Worm (Caenorhabditis elegans): ENCODE data around the gene sir-2.2.

The sir-2.2 gene

DNA sequence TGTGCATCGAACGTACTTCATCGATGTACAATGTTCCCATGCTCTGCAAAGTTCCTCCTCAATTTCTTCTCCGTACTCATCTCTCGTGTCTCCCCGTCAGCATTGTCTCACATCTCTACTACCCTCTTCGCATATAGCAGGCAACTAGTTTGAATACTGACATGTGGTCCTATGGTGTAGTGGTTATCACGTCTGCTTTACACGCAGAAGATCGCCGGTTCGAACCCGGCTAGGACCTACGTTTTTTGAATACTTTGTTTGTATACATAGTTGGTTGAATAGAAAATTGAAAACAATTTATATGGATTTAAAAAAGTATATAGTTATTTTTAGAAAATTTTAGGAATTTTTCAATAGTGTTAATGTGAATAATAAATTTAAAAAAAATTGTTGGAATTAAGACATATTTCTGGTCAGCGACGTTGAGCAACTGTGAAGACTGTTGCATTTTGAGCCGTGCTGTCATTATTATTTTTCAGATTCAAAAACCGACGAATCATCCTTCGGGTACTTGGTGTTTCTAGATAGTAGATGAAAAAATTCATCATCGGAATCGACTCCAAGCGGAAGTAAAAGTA lies 20.9 kb upstream of the sir-2.2 start:
- TF ChIP-seq daf-16 (GFP tag; optimal IDR thresholded peaks at IDR 0.05), result peak; percentile 87 to 97
- TF ChIP-seq daf-16 (tag; optimal IDR thresholded peaks at IDR 0.05), result peak; percentile 89
- TF ChIP-seq D1046.2 (GFP tag; IDR thresholded peaks at IDR 0.05), result peak; percentile 91
- no peak for TF ChIP-seq egl-43 (GFP tag; IDR thresholded peaks at IDR 0.05)
- peak; percentile 57 for TF ChIP-seq nhr-28 (tag; optimal IDR thresholded peaks at IDR 0.05)
- peak; percentile 96 for TF ChIP-seq Y75B8A.6 (GFP tag; IDR thresholded peaks at IDR 0.05)
- peak; percentile 81 for TF ChIP-seq unc-130 (GFP tag; optimal IDR thresholded peaks at IDR 0.05)
- TF ChIP-seq hlh-30 (tag; optimal IDR thresholded peaks at IDR 0.05; ENCODE audit: insufficient read depth), result peak; percentile 83
- peak; percentile 56 for TF ChIP-seq lin-13 (GFP tag; optimal IDR thresholded peaks at IDR 0.05)
- TF ChIP-seq lin-39 (tag; optimal IDR thresholded peaks at IDR 0.05), result no peak
- TF ChIP-seq lin-29 (GFP tag; IDR thresholded peaks at IDR 0.05), result peak; percentile 83
- TF ChIP-seq lin-38 (GFP tag; IDR thresholded peaks at IDR 0.05), result no peak
- no peak for TF ChIP-seq tag-97 (GFP tag; IDR thresholded peaks at IDR 0.05)
- TF ChIP-seq nhr-111 (GFP tag; optimal IDR thresholded peaks at IDR 0.05), result peak; percentile 85
- TF ChIP-seq mdt-29 (GFP tag; IDR thresholded peaks at IDR 0.05), result peak; percentile 90
- peak; percentile 87 for TF ChIP-seq ZK337.2 (GFP tag; IDR thresholded peaks at IDR 0.05)
- TF ChIP-seq F37D6.2 (tag; optimal IDR thresholded peaks at IDR 0.05), result peak; percentile 78
- TF ChIP-seq mep-1 (tag; optimal IDR thresholded peaks at IDR 0.05), result no peak
- TF ChIP-seq F44E2.7 (GFP tag; IDR thresholded peaks at IDR 0.05), result peak; percentile 94
- TF ChIP-seq lsy-2 (tag; optimal IDR thresholded peaks at IDR 0.05), result peak in 1 of 2 experiments; percentile 3
- TF ChIP-seq lin-1 (GFP tag; IDR thresholded peaks at IDR 0.05), result peak; percentile 89
- peak; percentile 87 for TF ChIP-seq ceh-44 (GFP tag; IDR thresholded peaks at IDR 0.05)
- no peak for TF ChIP-seq nhr-237 (tag; optimal IDR thresholded peaks at IDR 0.05)
- peak; percentile 79 for TF ChIP-seq ceh-32 (tag; optimal IDR thresholded peaks at IDR 0.05; ENCODE audit: poor library complexity)
- TF ChIP-seq lim-7 (GFP tag; IDR thresholded peaks at IDR 0.05), result peak; percentile 98
- TF ChIP-seq lin-15B (tag; optimal IDR thresholded peaks at IDR 0.05), result no peak
- TF ChIP-seq ceh-20 (GFP tag; IDR thresholded peaks at IDR 0.05), result peak; percentile 85
- peak; percentile 82; the same call in 1 of the 2 replicates for TF ChIP-seq daf-8 (GFP tag; IDR thresholded peaks at IDR 0.05)
- TF ChIP-seq php-3 (GFP tag; IDR thresholded peaks at IDR 0.05), result peak; percentile 87
- peak; percentile 31 for TF ChIP-seq fkh-10 (GFP tag; optimal IDR thresholded peaks at IDR 0.05)
- TF ChIP-seq nhr-41 (GFP tag; IDR thresholded peaks at IDR 0.05), result peak; percentile 90
- TF ChIP-seq ctbp-1 (GFP tag; IDR thresholded peaks at IDR 0.05), result peak; percentile 93
- peak; percentile 72; the same call in 1 of the 2 replicates for TF ChIP-seq dmd-9 (GFP tag; IDR thresholded peaks at IDR 0.05)
- TF ChIP-seq F49E8.2 (tag; optimal IDR thresholded peaks at IDR 0.05; ENCODE audit: borderline replicate concordance), result peak; percentile 87
- TF ChIP-seq aha-1 (tag), result peak; percentile 80
- TF ChIP-seq dve-1 (tag; optimal IDR thresholded peaks at IDR 0.05; ENCODE audit: insufficient read depth), result peak; percentile 94
- TF ChIP-seq dmd-6 (GFP tag; IDR thresholded peaks at IDR 0.05), result peak; percentile 76
- TF ChIP-seq mes-2 (tag; optimal IDR thresholded peaks at IDR 0.05; ENCODE audit: poor library complexity, severe bottlenecking), result no peak
- peak; percentile 57 for TF ChIP-seq dpl-1 (GFP tag; optimal IDR thresholded peaks at IDR 0.05)
- TF ChIP-seq jun-1 (tag; optimal IDR thresholded peaks at IDR 0.05), result peak; percentile 43
- peak; percentile 79 for TF ChIP-seq mxl-2 (GFP tag; conservative IDR thresholded peaks at IDR 0.05)
- TF ChIP-seq nhr-48 (tag; optimal IDR thresholded peaks at IDR 0.05), result peak; percentile 78
- no peak; the same call in none of the 2 replicates for TF ChIP-seq pha-4 (GFP tag; IDR thresholded peaks at IDR 0.05)
- peak; percentile 12 for TF ChIP-seq pha-4 (tag; optimal IDR thresholded peaks at IDR 0.05)
- TF ChIP-seq nhr-42 (GFP tag; IDR thresholded peaks at IDR 0.05), result peak; percentile 77
- TF ChIP-seq arid-1 (GFP tag; conservative IDR thresholded peaks at IDR 0.05), result peak; percentile 91
- peak; percentile 92 for TF ChIP-seq snpc-1.2 (GFP tag; IDR thresholded peaks at IDR 0.05)
- peak; percentile 85 for TF ChIP-seq zfp-3 (GFP tag; conservative IDR thresholded peaks at IDR 0.05)
- peak; percentile 88; the same call in 1 of the 2 replicates for TF ChIP-seq Y105C5A.15 (GFP tag; IDR thresholded peaks at IDR 0.05)
- no peak for TF ChIP-seq egl-27 (tag; optimal IDR thresholded peaks at IDR 0.05)
